Fruit fly (Drosophila melanogaster) whole organism, embryonic: ENCODE results near the gene Scm.

ENCODE experiments used
- Atf6 ChIP-seq: fragments of 200-800 bp; sonication (Bioruptor generic); IDR thresholded peaks from 2 replicates; pipeline ENCODE4 v1.3.6; 2022; ENCODE audit warnings: missing biosample characterization, missing genetic modification characterization
- Blimp-1 ChIP-seq: fragments of 200-800 bp; sonication (Bioruptor generic); optimal IDR thresholded peaks from 3 replicates; lab custom pipeline; 2018; ENCODE audit warnings: missing biosample characterization, missing genetic modification characterization, mild to moderate bottlenecking, moderate library complexity, missing genetic modification reagents
- CG1024 ChIP-seq: fragments of 200-800 bp; sonication (Bioruptor generic); IDR thresholded peaks from 2 replicates; pipeline ENCODE4 v1.3.6; 2022; ENCODE audit warnings: missing biosample characterization, missing genetic modification characterization
- CG11247 ChIP-seq: fragments of 200-800 bp; sonication (Bioruptor generic); IDR thresholded peaks from 2 replicates; pipeline ENCODE4 v1.3.6; 2022; ENCODE audit warnings: missing biosample characterization, missing genetic modification characterization
- CG11504 ChIP-seq: fragments of 200-800 bp; sonication (Bioruptor generic); optimal IDR thresholded peaks from 3 replicates; lab custom pipeline; 2019; ENCODE audit warnings: missing biosample characterization, mild to moderate bottlenecking, missing genetic modification characterization, moderate library complexity
- CG12236 ChIP-seq: fragments of 200-800 bp; sonication (Bioruptor generic); optimal IDR thresholded peaks from 2 replicates; lab custom pipeline; 2016; ENCODE audit warnings: missing biosample characterization, missing genetic modification characterization
- CG12942 ChIP-seq: fragments of 200-800 bp; sonication (Bioruptor generic); optimal IDR thresholded peaks from 3 replicates; lab custom pipeline; 2016; ENCODE audit warnings: missing biosample characterization, missing genetic modification characterization
- CG14014 ChIP-seq: fragments of 200-800 bp; sonication (Bioruptor generic); IDR thresholded peaks from 2 replicates; pipeline ENCODE4 v1.3.6; 2022; ENCODE audit warnings: missing biosample characterization, missing genetic modification characterization
- CG15011 ChIP-seq: fragments of 200-800 bp; sonication (Bioruptor generic); optimal IDR thresholded peaks from 3 replicates; lab custom pipeline; 2018; ENCODE audit warnings: missing biosample characterization, mild to moderate bottlenecking, missing genetic modification characterization
- CG15601 ChIP-seq: fragments of 200-800 bp; sonication (Bioruptor generic); optimal IDR thresholded peaks from 3 replicates; lab custom pipeline; 2019; ENCODE audit warnings: missing biosample characterization, mild to moderate bottlenecking, missing genetic modification characterization, moderate library complexity
- CG2120 ChIP-seq: fragments of 200-800 bp; sonication (Bioruptor generic); optimal IDR thresholded peaks from 3 replicates; lab custom pipeline; 2016; ENCODE audit warnings: missing biosample characterization, missing genetic modification characterization
- CG2889 ChIP-seq: fragments of 200-800 bp; sonication (Bioruptor generic); IDR thresholded peaks from 3 replicates; pipeline ENCODE4 v1.3.6; 2022; ENCODE audit warnings: missing biosample characterization, missing genetic modification characterization
- CG33213 ChIP-seq: fragments of 200-800 bp; sonication (Bioruptor generic); optimal IDR thresholded peaks from 3 replicates; lab custom pipeline; 2016; ENCODE audit warnings: missing biosample characterization, missing genetic modification characterization
- CG3838 ChIP-seq: fragments of 200-800 bp; sonication (Bioruptor generic); optimal IDR thresholded peaks from 3 replicates; lab custom pipeline; 2016; ENCODE audit warnings: missing biosample characterization, missing genetic modification characterization
- CG4328 ChIP-seq: fragments of 200-800 bp; sonication (Bioruptor generic); optimal IDR thresholded peaks from 3 replicates; lab custom pipeline; 2017; ENCODE audit warnings: missing biosample characterization, missing genetic modification reagents, missing genetic modification characterization
- CG43689 ChIP-seq: fragments of 200-800 bp; sonication (Bioruptor generic); IDR thresholded peaks from 2 replicates; pipeline ENCODE4 v1.3.6; 2022; ENCODE audit warnings: missing biosample characterization, missing genetic modification characterization
- CG5953 ChIP-seq: fragments of 200-800 bp; sonication (Bioruptor generic); IDR thresholded peaks from 2 replicates; pipeline ENCODE4 v1.3.6; 2022; ENCODE audit warnings: missing biosample characterization, missing genetic modification characterization
- CG6791 ChIP-seq: fragments of 200-800 bp; sonication (Bioruptor generic); IDR thresholded peaks from 3 replicates; pipeline ENCODE4 v1.3.6; 2022; ENCODE audit warnings: missing biosample characterization, missing genetic modification characterization; ENCODE audit not compliant: partially characterized antibody
- CG8478 ChIP-seq: fragments of >200 bp; optimal IDR thresholded peaks from 2 replicates; lab custom pipeline; 2018
- CG9797 ChIP-seq: fragments of 200-800 bp; sonication (Bioruptor generic); optimal IDR thresholded peaks from 3 replicates; lab custom pipeline; 2018; ENCODE audit warnings: missing biosample characterization, mild to moderate bottlenecking, missing genetic modification characterization
- CoRest ChIP-seq: fragments of 200-800 bp; sonication (Bioruptor generic); optimal IDR thresholded peaks from 3 replicates; lab custom pipeline; 2018; ENCODE audit warnings: missing biosample characterization, mild to moderate bottlenecking, missing genetic modification characterization, moderate library complexity
- Dll ChIP-seq: fragments of 200-800 bp; sonication (Bioruptor generic); IDR thresholded peaks from 4 replicates; pipeline ENCODE4 v1.3.6; 2022; ENCODE audit warnings: missing biosample characterization, missing genetic modification characterization; ENCODE audit not compliant: partially characterized antibody
- Ets65A ChIP-seq: fragments of 200-800 bp; sonication (Bioruptor generic); peaks from one replicate; lab custom pipeline; 2016; ENCODE audit warnings: missing biosample characterization, missing genetic modification characterization
- Hmr ChIP-seq: fragments of 200-800 bp; sonication (Bioruptor generic); optimal IDR thresholded peaks from 3 replicates; lab custom pipeline; 2017; ENCODE audit warnings: mild to moderate bottlenecking, missing biosample characterization, missing genetic modification reagents, missing genetic modification characterization
- Hr3 ChIP-seq: fragments of 200-800 bp; sonication (Bioruptor generic); optimal IDR thresholded peaks from 3 replicates; lab custom pipeline; 2016; ENCODE audit warnings: missing biosample characterization, missing genetic modification characterization
- MBD-R2 ChIP-seq: fragments of 200-800 bp; sonication (Bioruptor generic); IDR thresholded peaks from 2 replicates; pipeline ENCODE4 v1.3.6; 2022; ENCODE audit warnings: missing biosample characterization, missing genetic modification characterization
- NFAT ChIP-seq: fragments of 200-800 bp; sonication (Bioruptor generic); IDR thresholded peaks from 2 replicates; pipeline ENCODE4 v1.3.6; 2022; ENCODE audit warnings: missing biosample characterization, missing genetic modification characterization
- Oaz ChIP-seq: fragments of 200-800 bp; sonication (Bioruptor generic); IDR thresholded peaks from 2 replicates; pipeline ENCODE4 v1.3.6; 2022; ENCODE audit warnings: missing biosample characterization, missing genetic modification characterization
- Pdp1 ChIP-seq, 2 experiments: fragments of 200-800 bp; sonication (Bioruptor generic); optimal IDR thresholded peaks; 3 replicates each; lab custom pipeline; 2016; ENCODE audit warnings: missing biosample characterization in 2 of 2, missing genetic modification characterization in 2 of 2, mild to moderate bottlenecking in 1 of 2, moderate library complexity in 1 of 2
- Sox100B ChIP-seq: fragments of 200-800 bp; sonication (Bioruptor generic); optimal IDR thresholded peaks from 3 replicates; lab custom pipeline; 2018; ENCODE audit warnings: missing biosample characterization, mild to moderate bottlenecking, missing genetic modification characterization
- Vsx1 ChIP-seq: fragments of 200-800 bp; sonication (Bioruptor generic); optimal IDR thresholded peaks from 2 replicates; lab custom pipeline; 2017; ENCODE audit warnings: missing biosample characterization, mild to moderate bottlenecking, missing genetic modification characterization, missing genetic modification reagents
- ab ChIP-seq: fragments of 200-800 bp; sonication (Bioruptor generic); optimal IDR thresholded peaks from 2 replicates; lab custom pipeline; 2016; ENCODE audit warnings: missing biosample characterization, missing genetic modification characterization
- amos ChIP-seq: fragments of 200-800 bp; sonication (Bioruptor generic); IDR thresholded peaks from 2 replicates; pipeline ENCODE4 v1.3.6; 2022; ENCODE audit warnings: missing biosample characterization, missing genetic modification characterization; ENCODE audit not compliant: partially characterized antibody
- cad ChIP-seq: fragments of >200 bp; optimal IDR thresholded peaks from 2 replicates; lab custom pipeline; 2017; ENCODE audit warnings: missing biosample characterization, missing genetic modification characterization
- disco-r ChIP-seq: fragments of 200-800 bp; sonication (Bioruptor generic); optimal IDR thresholded peaks from 2 replicates; lab custom pipeline; 2016; ENCODE audit warnings: missing biosample characterization, missing genetic modification characterization
- dmrt99B ChIP-seq: fragments of 200-800 bp; sonication (Bioruptor generic); optimal IDR thresholded peaks from 2 replicates; lab custom pipeline; 2018; ENCODE audit warnings: missing biosample characterization, mild to moderate bottlenecking, missing genetic modification characterization, moderate library complexity
- fd102C ChIP-seq: fragments of 200-800 bp; sonication (Bioruptor generic); optimal IDR thresholded peaks from 2 replicates; lab custom pipeline; 2018; ENCODE audit warnings: missing biosample characterization, mild to moderate bottlenecking, missing genetic modification characterization, moderate library complexity
- gsb ChIP-seq: fragments of 200-800 bp; sonication (Bioruptor generic); IDR thresholded peaks from 2 replicates; pipeline ENCODE4 v1.3.6; 2022; ENCODE audit warnings: missing biosample characterization, missing genetic modification characterization
- lbe ChIP-seq: fragments of 200-800 bp; sonication (Bioruptor generic); optimal IDR thresholded peaks from 2 replicates; lab custom pipeline; 2016; ENCODE audit warnings: missing biosample characterization, mild to moderate bottlenecking, missing genetic modification characterization
- nom ChIP-seq: fragments of 200-800 bp; sonication (Bioruptor generic); optimal IDR thresholded peaks from 2 replicates; lab custom pipeline; 2017; ENCODE audit warnings: missing biosample characterization, missing genetic modification characterization, mild to moderate bottlenecking, moderate library complexity, missing genetic modification reagents
- pan ChIP-seq, 4 experiments: fragments of >200 bp in 3 of 4; fragments of 200-800 bp in 1 of 4; sonication (Bioruptor generic) in 1 of 4; optimal IDR thresholded peaks in 3 of 4; IDR thresholded peaks in 1 of 4; 2 replicates each; pipeline versions ENCODE4 v1.3.6 to Lab custom; 2017 to 2022; ENCODE audit warnings: missing biosample characterization in 2 of 4, missing genetic modification characterization in 2 of 4, mixed read lengths in 1 of 4
- phol ChIP-seq: fragments of 200-800 bp; sonication (Bioruptor generic); optimal IDR thresholded peaks from 3 replicates; lab custom pipeline; 2018; ENCODE audit warnings: missing biosample characterization, mild to moderate bottlenecking, missing genetic modification characterization, moderate library complexity
- pnt ChIP-seq: fragments of 200-800 bp; sonication (Bioruptor generic); optimal IDR thresholded peaks from 3 replicates; lab custom pipeline; 2016; ENCODE audit warnings: missing biosample characterization, missing genetic modification characterization
- schlank ChIP-seq: fragments of 200-800 bp; sonication (Bioruptor generic); optimal IDR thresholded peaks from 2 replicates; lab custom pipeline; 2018; ENCODE audit warnings: missing biosample characterization, mild to moderate bottlenecking, missing genetic modification characterization
- sima ChIP-seq: fragments of 200-800 bp; sonication (Bioruptor generic); optimal IDR thresholded peaks from 2 replicates; lab custom pipeline; 2016; ENCODE audit warnings: missing biosample characterization, missing genetic modification characterization
- unpg ChIP-seq: fragments of 200-800 bp; sonication (Bioruptor generic); optimal IDR thresholded peaks from 3 replicates; lab custom pipeline; 2018; ENCODE audit warnings: missing biosample characterization, mild to moderate bottlenecking, missing genetic modification characterization, moderate library complexity
- vvl ChIP-seq: fragments of 200-800 bp; sonication (Bioruptor generic); IDR thresholded peaks from 2 replicates; pipeline ENCODE4 v1.3.6; 2022; ENCODE audit warnings: missing biosample characterization, missing genetic modification characterization
- zen ChIP-seq: fragments of 200-800 bp; sonication (Bioruptor generic); optimal IDR thresholded peaks from 3 replicates; lab custom pipeline; 2018; ENCODE audit warnings: missing biosample characterization, mild to moderate bottlenecking, missing genetic modification characterization, moderate library complexity
- zfh1 ChIP-seq: fragments of 200-800 bp; sonication (Bioruptor generic); IDR thresholded peaks from 3 replicates; pipeline ENCODE4 v1.3.6; 2022; ENCODE audit warnings: missing biosample characterization, missing genetic modification characterization
- zfh2 ChIP-seq: fragments of 200-800 bp; sonication (Bioruptor generic); optimal IDR thresholded peaks from 2 replicates; lab custom pipeline; 2016; ENCODE audit warnings: missing biosample characterization, missing genetic modification characterization

The Scm gene

dm6 chr3R:9586663-9587248 lies 50.7 kb downstream of the Scm start, which contains the start of gene P58IPK (continued):
- TF ChIP-seq CG6791 (GFP tag; lab: Robert Waterston, UW) = peak; percentile 96
- peak; percentile 98 for TF ChIP-seq Ets65A (GFP tag; lab: Kevin White, UChicago)
- TF ChIP-seq CG3838 (GFP tag; lab: Kevin White, UChicago) = peak; percentile 52
- peak; percentile 41 for TF ChIP-seq lbe (GFP tag; lab: Kevin White, UChicago)
- peak; percentile 97 for TF ChIP-seq amos (GFP tag; lab: Robert Waterston, UW)
- TF ChIP-seq ab (GFP tag; lab: Kevin White, UChicago) = no peak
- TF ChIP-seq CG15011 (GFP tag; lab: Kevin White, UChicago) = no peak
- TF ChIP-seq vvl = peak; percentile 81
- TF ChIP-seq CG11247 = peak; percentile 45; the same call in 1 of the 2 replicates
- peak; percentile 75; the same call in 2 of the 3 replicates for TF ChIP-seq zfh1 (GFP tag; lab: Robert Waterston, UW)
- no peak for TF ChIP-seq sima (GFP tag; lab: Kevin White, UChicago)
- peak; percentile 60 for TF ChIP-seq Hmr
- peak; percentile 79 for TF ChIP-seq MBD-R2 (GFP tag; lab: Robert Waterston, UW)
- no peak for TF ChIP-seq CG2889 (GFP tag; lab: Robert Waterston, UW)
- no peak for TF ChIP-seq CG5953 (GFP tag; lab: Robert Waterston, UW)
- TF ChIP-seq zen (tag; lab: Kevin White, UChicago) = no peak
- TF ChIP-seq CG11504 = no peak
- no peak for TF ChIP-seq CG1024 (GFP tag; lab: Robert Waterston, UW)
- TF ChIP-seq CG14014 (GFP tag; lab: Robert Waterston, UW) = peak; percentile 56
- peak; percentile 25 for TF ChIP-seq schlank (tag; lab: Kevin White, UChicago)
- no peak for TF ChIP-seq CG12236
- TF ChIP-seq Atf6 (GFP tag; lab: Robert Waterston, UW) = no peak; the same call in 1 of the 2 replicates
- TF ChIP-seq phol (tag; lab: Kevin White, UChicago) = peak; percentile 66
- TF ChIP-seq CG15601 = peak; percentile 46
- TF ChIP-seq CG2120 (GFP tag; lab: Kevin White, UChicago) = peak; percentile 87
- TF ChIP-seq nom = peak; percentile 2
- peak; percentile 74 for TF ChIP-seq CoRest (tag; lab: Kevin White, UChicago)
- peak; percentile 49 for TF ChIP-seq Blimp-1 (GFP tag; lab: Kevin White, UChicago)
- TF ChIP-seq pnt = peak; percentile 54
- peak; percentile 74 for TF ChIP-seq CG33213 (GFP tag; lab: Kevin White, UChicago)
- no peak for TF ChIP-seq CG4328 (GFP tag; lab: Kevin White, UChicago)
- TF ChIP-seq NFAT = peak; percentile 72
- peak; percentile 47 for TF ChIP-seq CG12942 (GFP tag; lab: Kevin White, UChicago)
- TF ChIP-seq pan (optimal IDR thresholded peaks at IDR 0.05; lab: Kevin White, UChicago) = no peak
- TF ChIP-seq pan (GFP tag; optimal IDR thresholded peaks at IDR 0.05 in 1 of 2, IDR thresholded peaks at IDR 0.05 in 1 of 2) = peak in 1 of 2 experiments; percentile 44
- no peak for TF ChIP-seq cad
- TF ChIP-seq Pdp1 (GFP tag; optimal IDR thresholded peaks at IDR 0.05; lab: Kevin White, UChicago) = peak; percentile 75 to 83
- peak; percentile 46 for TF ChIP-seq Hr3 (GFP tag; lab: Kevin White, UChicago)
- no peak for TF ChIP-seq Sox100B (GFP tag; lab: Kevin White, UChicago)
- no peak for TF ChIP-seq Oaz
- TF ChIP-seq CG43689 (GFP tag; lab: Robert Waterston, UW) = no peak
- peak; percentile 94 for TF ChIP-seq Dll (GFP tag; lab: Robert Waterston, UW)
- peak; percentile 80 for TF ChIP-seq zfh2
- TF ChIP-seq unpg (GFP tag; lab: Kevin White, UChicago) = peak; percentile 14
- TF ChIP-seq disco-r (GFP tag; lab: Kevin White, UChicago) = peak; percentile 10
- TF ChIP-seq Vsx1 = no peak
- no peak for TF ChIP-seq gsb (GFP tag; lab: Robert Waterston, UW)
- TF ChIP-seq CG8478 (lab: Kevin White, UChicago) = no peak
- no peak for TF ChIP-seq fd102C
- no peak for TF ChIP-seq dmrt99B (tag; lab: Kevin White, UChicago)
- TF ChIP-seq CG9797 = peak; percentile 49
